2 fruit fly cellular contexts compared by ENCODE assay signal in the genomic region with DNA sequence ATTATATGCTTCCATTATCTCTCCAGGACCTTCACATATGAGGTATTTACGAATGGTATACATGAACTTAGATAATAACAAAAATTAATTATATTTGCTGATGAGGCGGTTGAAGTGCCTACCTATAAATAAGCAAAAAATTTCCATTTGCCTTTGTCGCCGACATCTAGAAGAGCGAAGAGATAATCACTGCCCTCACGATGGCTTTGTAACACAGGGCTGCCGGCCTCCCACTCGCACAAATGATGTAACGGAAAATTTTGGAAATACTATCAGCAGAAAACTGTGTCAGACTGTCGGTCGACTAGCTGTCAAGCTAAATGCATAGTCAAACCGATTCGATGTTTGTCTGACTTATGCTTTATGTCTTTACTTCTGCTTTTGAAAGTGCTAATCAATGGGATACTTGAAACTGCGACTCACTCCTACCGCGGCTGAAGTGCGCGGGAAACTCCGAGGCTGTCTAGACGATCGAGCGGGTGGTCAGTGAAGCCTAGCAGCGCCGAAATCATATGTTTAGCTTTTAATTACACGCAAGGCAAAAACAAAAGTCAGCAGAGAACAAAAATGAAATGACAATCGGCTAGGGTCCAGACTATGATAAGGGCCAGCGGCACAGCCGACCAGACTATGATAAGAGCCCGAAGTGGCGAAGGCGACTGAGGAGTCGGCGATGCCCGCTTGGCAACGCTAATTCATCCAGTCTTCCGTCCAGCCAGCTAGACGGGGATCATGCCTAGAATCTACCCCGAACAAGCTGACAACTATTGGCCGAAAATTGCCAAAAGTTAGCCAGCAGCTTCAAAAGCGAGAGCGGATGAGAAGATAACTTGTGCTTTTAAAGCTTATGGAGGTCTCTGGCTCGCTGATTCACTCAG.
TF ChIP-seq lines count a peak whose summit lies in the region.

No protein-coding gene starts in this region.

- TF ChIP-seq CTCF in whole organism, embryonic (GFP tag; optimal IDR thresholded peaks at IDR 0.05; lab: Kevin White, UChicago), result no peak

TF ChIP-seq in whole organism, embryonic, 481 proteins besides CTCF, POLR2A, EP300 and RAD21:
- TF ChIP-seq grn (GFP tag; optimal IDR thresholded peaks at IDR 0.05; lab: Kevin White, UChicago) (peak; percentile 15), Med (GFP tag; lab: Kevin White, UChicago) (peak; percentile 92), exex (tag; optimal IDR thresholded peaks at IDR 0.05; lab: Kevin White, UChicago) (peak; percentile 80), CG12769 (tag; optimal IDR thresholded peaks at IDR 0.05; lab: Kevin White, UChicago) (peak; percentile 13), CG12942 (GFP tag; optimal IDR thresholded peaks at IDR 0.05; lab: Kevin White, UChicago) (no peak), zf30C (GFP tag; optimal IDR thresholded peaks at IDR 0.05; lab: Kevin White, UChicago) (no peak), CG32532 (GFP tag; IDR thresholded peaks at IDR 0.05; lab: Robert Waterston, UW) (no peak), CG10274 (GFP tag; optimal IDR thresholded peaks at IDR 0.05; lab: Kevin White, UChicago) (peak; percentile 93), CG18599 (GFP tag; optimal IDR thresholded peaks at IDR 0.05; lab: Kevin White, UChicago) (peak; percentile 36), Deaf1 (tag; optimal IDR thresholded peaks at IDR 0.05; lab: Kevin White, UChicago) (peak; percentile 83), CG14441 (GFP tag; IDR thresholded peaks at IDR 0.05; lab: Robert Waterston, UW) (no peak), mirr (GFP tag; optimal IDR thresholded peaks at IDR 0.05; lab: Kevin White, UChicago) (peak; percentile 70), sd (tag; optimal IDR thresholded peaks at IDR 0.05; lab: Kevin White, UChicago) (peak; percentile 52), Hand (GFP tag; optimal IDR thresholded peaks at IDR 0.05; lab: Kevin White, UChicago) (peak; percentile 7), fd3F (GFP tag; optimal IDR thresholded peaks at IDR 0.05; lab: Kevin White, UChicago) (no peak), Pdp1 (GFP tag; optimal IDR thresholded peaks at IDR 0.05; lab: Kevin White, UChicago) (peak in 1 of 2 experiments; percentile 97), chinmo (GFP tag; IDR thresholded peaks at IDR 0.05; lab: Robert Waterston, UW; ENCODE audit: partially characterized antibody) (0 out of 4 replicates have a peak, but pooled peaks have one; percentile 70), CG34376 (GFP tag; optimal IDR thresholded peaks at IDR 0.05; lab: Kevin White, UChicago) (peak; percentile 92), lmd (GFP tag; IDR thresholded peaks at IDR 0.05; lab: Robert Waterston, UW) (no peak), CG13624 (GFP tag; optimal IDR thresholded peaks at IDR 0.05; lab: Kevin White, UChicago) (peak; percentile 5), run (tag; optimal IDR thresholded peaks at IDR 0.05; lab: Kevin White, UChicago) (no peak), CG10543 (GFP tag; optimal IDR thresholded peaks at IDR 0.05; lab: Kevin White, UChicago) (peak; percentile 67), GATAe (GFP tag; conservative IDR thresholded peaks at IDR 0.05; lab: Robert Waterston, UW) (peak; percentile 23; the same call in 1 of the 2 replicates), Hr78 (GFP tag; optimal IDR thresholded peaks at IDR 0.05; lab: Kevin White, UChicago) (peak in 1 of 2 experiments; percentile 23), CG15479 (GFP tag; optimal IDR thresholded peaks at IDR 0.05; lab: Kevin White, UChicago) (peak; percentile 32), sens (GFP tag; lab: Kevin White, UChicago) (peak; percentile 33), cwo (GFP tag; optimal IDR thresholded peaks at IDR 0.05; lab: Kevin White, UChicago) (peak; percentile 81), C15 (GFP tag; IDR thresholded peaks at IDR 0.05; lab: Robert Waterston, UW) (0 out of 3 replicates have a peak, but pooled peaks have one; percentile 7), sug (tag; optimal IDR thresholded peaks at IDR 0.05; lab: Kevin White, UChicago) (peak; percentile 81)

TF ChIP-seq in whole organism, prepupa, 60 proteins besides CTCF, POLR2A, EP300 and RAD21:
- TF ChIP-seq svp (GFP tag; lab: Kevin White, UChicago) (peak; percentile 86), vri (GFP tag; optimal IDR thresholded peaks at IDR 0.05; lab: Kevin White, UChicago) (peak; percentile 59), lz (GFP tag; optimal IDR thresholded peaks at IDR 0.05; lab: Kevin White, UChicago) (no peak)
TF ChIP-seq in whole organism, prepupa: peak in this region for 2.
